Fruit fly (Drosophila melanogaster) Kc167 (cell line): ENCODE results near the gene CG3301.

Source experiments
- Myc ChIP-seq: fragments of >200 bp; optimal IDR thresholded peaks from 2 replicates; lab custom pipeline; 2017; ENCODE audit warnings: missing external identifiers
- Sin3A ChIP-seq: fragments of >200 bp; optimal IDR thresholded peaks from 2 replicates; lab custom pipeline; 2018; ENCODE audit warnings: missing external identifiers
- h ChIP-seq: fragments of >200 bp; optimal IDR thresholded peaks from 3 replicates; lab custom pipeline; 2018; ENCODE audit warnings: missing external identifiers
- insv ChIP-seq: fragments of >200 bp; optimal IDR thresholded peaks from 3 replicates; lab custom pipeline; 2018; ENCODE audit warnings: missing external identifiers
- psq ChIP-seq: fragments of >200 bp; optimal IDR thresholded peaks from 2 replicates; lab custom pipeline; 2017; ENCODE audit warnings: missing external identifiers
- ttk ChIP-seq: sonication (Bioruptor generic); optimal IDR thresholded peaks from 2 replicates; lab custom pipeline; 2017; ENCODE audit warnings: missing external identifiers

dm6 chr3R:21271208-21271607, 4.8 kb downstream of the CG3301 start:
- no peak for TF ChIP-seq Sin3A (lab: Kevin White, UChicago)
- no peak for TF ChIP-seq insv (lab: Kevin White, UChicago)
- no peak for TF ChIP-seq psq
- TF ChIP-seq Myc (lab: Kevin White, UChicago): no peak
- TF ChIP-seq h (lab: Kevin White, UChicago): no peak
- TF ChIP-seq ttk: no peak
